Fruit fly (Drosophila melanogaster): ENCODE results near the gene BomT3.

DNA sequence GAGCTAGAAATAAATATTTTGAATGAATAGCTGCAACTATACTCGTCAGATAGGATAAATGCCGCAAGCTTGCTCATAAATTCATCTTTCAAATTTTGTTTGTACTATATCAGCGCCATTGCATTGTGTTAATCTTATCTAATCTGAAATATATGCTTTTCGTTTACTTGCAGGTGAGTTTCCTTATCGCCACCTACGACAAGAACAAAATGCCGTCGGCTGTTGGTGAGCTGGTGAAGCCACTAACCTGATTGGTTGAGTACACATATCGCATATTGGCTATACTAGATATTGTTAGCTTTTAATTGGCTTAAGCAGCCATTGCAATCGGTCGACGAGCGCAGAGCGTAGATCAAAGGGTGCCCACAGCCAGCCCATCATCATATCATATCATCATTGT lies 32.5 kb downstream of the BomT3 start:
- no peak for TF ChIP-seq Ets98B (GFP tag; IDR thresholded peaks at IDR 0.05)
- TF ChIP-seq CG4496 (GFP tag; IDR thresholded peaks at IDR 0.05) = no peak
- no peak for TF ChIP-seq EcR (GFP tag; optimal IDR thresholded peaks at IDR 0.05)
- TF ChIP-seq CG12605 (GFP tag; IDR thresholded peaks at IDR 0.05) = no peak
- no peak for TF ChIP-seq CG14655 (GFP tag; optimal IDR thresholded peaks at IDR 0.05)
- TF ChIP-seq CG34367 (tag; optimal IDR thresholded peaks at IDR 0.05) = no peak
- TF ChIP-seq CG8301 (tag; optimal IDR thresholded peaks at IDR 0.05) = no peak
- no peak for TF ChIP-seq rn (GFP tag; IDR thresholded peaks at IDR 0.05)
- no peak for TF ChIP-seq CG8159 (tag; optimal IDR thresholded peaks at IDR 0.05)
- no peak for TF ChIP-seq Snoo (tag; optimal IDR thresholded peaks at IDR 0.05)
- TF ChIP-seq gl (tag; optimal IDR thresholded peaks at IDR 0.05) = no peak
- TF ChIP-seq CG13204 (GFP tag; optimal IDR thresholded peaks at IDR 0.05) = no peak
